Worm (Caenorhabditis elegans): Measurements from ENCODE around the gene uvs-1.

uvs-1 gene

ce11 chrV:7759270-7759669 is 44.7 kb downstream of the uvs-1 start:
- no peak for TF ChIP-seq tbx-2 (tag; optimal IDR thresholded peaks at IDR 0.05)
- TF ChIP-seq ceh-18 (tag; optimal IDR thresholded peaks at IDR 0.05): peak; percentile 45
- peak; percentile 73 for TF ChIP-seq unc-42 (tag; optimal IDR thresholded peaks at IDR 0.05)
- peak; percentile 0 for TF ChIP-seq hlh-30 (tag; optimal IDR thresholded peaks at IDR 0.05; ENCODE audit: insufficient read depth)
- peak; percentile 65 for TF ChIP-seq unc-55 (GFP tag; optimal IDR thresholded peaks at IDR 0.05)

- TF ChIP-seq ceh-30 (tag; optimal IDR thresholded peaks at IDR 0.05) (no peak), sdc-2 (tag; optimal IDR thresholded peaks at IDR 0.05) (no peak), hlh-6 (tag; optimal IDR thresholded peaks at IDR 0.05) (no peak), K09A11.1 (tag; optimal IDR thresholded peaks at IDR 0.05; ENCODE audit: insufficient read depth) (no peak), elt-2 (tag; optimal IDR thresholded peaks at IDR 0.05) (peak; percentile 79)
These were observed 48.0 kb downstream of the uvs-1 start for ce11 chrV:7755991-7756390.

ce11 chrV:7754557-7754956 is 49.5 kb downstream of the uvs-1 start, which contains the start of gene T05B11.4:
T05B11.4 (minus strand) TSS chrV:7754657.
- no peak for TF ChIP-seq zip-5 (tag; optimal IDR thresholded peaks at IDR 0.05)
- TF ChIP-seq hlh-30 (tag; optimal IDR thresholded peaks at IDR 0.05; ENCODE audit: insufficient read depth): no peak
- TF ChIP-seq pha-4 (tag; optimal IDR thresholded peaks at IDR 0.05): no peak
- no peak for TF ChIP-seq pag-3 (tag; optimal IDR thresholded peaks at IDR 0.05; ENCODE audit: borderline replicate concordance)
- no peak for TF ChIP-seq hlh-13 (GFP tag; optimal IDR thresholded peaks at IDR 0.05)
- no peak for TF ChIP-seq sox-2 (GFP tag; IDR thresholded peaks at IDR 0.05)
- no peak for TF ChIP-seq ceh-22 (tag; optimal IDR thresholded peaks at IDR 0.05)
- TF ChIP-seq ceh-30 (tag; optimal IDR thresholded peaks at IDR 0.05): no peak
- no peak for TF ChIP-seq elt-4 (tag; optimal IDR thresholded peaks at IDR 0.05)
- TF ChIP-seq ets-4 (tag; optimal IDR thresholded peaks at IDR 0.05): no peak
- no peak for TF ChIP-seq nhr-11 (tag; optimal IDR thresholded peaks at IDR 0.05)
- no peak for TF ChIP-seq unc-3 (GFP tag; conservative IDR thresholded peaks at IDR 0.05)
- TF ChIP-seq unc-3 (tag; optimal IDR thresholded peaks at IDR 0.05): no peak
